Worm (Caenorhabditis elegans) whole organism, mixed stage, embryonic: ENCODE data around the gene C04F6.7.

Source experiments
- ceh-43 ChIP-seq: fragments of 200-800 bp; sonication (Bioruptor generic); optimal IDR thresholded peaks from 2 replicates; lab custom pipeline; 2018; ENCODE audit warnings: mild to moderate bottlenecking, missing genetic modification characterization, moderate library complexity, missing compliant biosample characterization
- lsy-2 ChIP-seq: fragments of 150-350 bp; optimal IDR thresholded peaks from 2 replicates; lab custom pipeline; 2014; ENCODE audit warnings: missing biosample characterization, missing genetic modification characterization
- mab-5 ChIP-seq: fragments of 150-350 bp; optimal IDR thresholded peaks from 2 replicates; lab custom pipeline; 2014; ENCODE audit warnings: missing biosample characterization, missing genetic modification characterization
- mep-1 ChIP-seq: fragments of 150-350 bp; optimal IDR thresholded peaks from 2 replicates; lab custom pipeline; 2017; ENCODE audit warnings: missing biosample characterization, missing genetic modification reagents, missing genetic modification characterization, inconsistent platforms
- mls-2 ChIP-seq: sonication (generic microtip); optimal IDR thresholded peaks from 2 replicates; lab custom pipeline; 2016; ENCODE audit warnings: mild to moderate bottlenecking, missing genetic modification characterization, moderate library complexity, missing compliant biosample characterization
- nhr-12 ChIP-seq: fragments of 150-350 bp; optimal IDR thresholded peaks from 2 replicates; lab custom pipeline; 2014; ENCODE audit warnings: missing biosample characterization, missing genetic modification characterization
- nhr-28 ChIP-seq: fragments of 150-350 bp; optimal IDR thresholded peaks from 2 replicates; lab custom pipeline; 2014; ENCODE audit warnings: missing biosample characterization, missing genetic modification characterization
- pha-4 ChIP-seq: fragments of 150-350 bp; optimal IDR thresholded peaks from 2 replicates; lab custom pipeline; 2018; ENCODE audit warnings: missing biosample characterization, missing genetic modification reagents, missing genetic modification characterization
- sem-2 ChIP-seq: fragments of 200-800 bp; sonication (Bioruptor generic); optimal IDR thresholded peaks from 2 replicates; lab custom pipeline; 2018; ENCODE audit warnings: mild to moderate bottlenecking, missing genetic modification characterization, missing compliant biosample characterization

DNA sequence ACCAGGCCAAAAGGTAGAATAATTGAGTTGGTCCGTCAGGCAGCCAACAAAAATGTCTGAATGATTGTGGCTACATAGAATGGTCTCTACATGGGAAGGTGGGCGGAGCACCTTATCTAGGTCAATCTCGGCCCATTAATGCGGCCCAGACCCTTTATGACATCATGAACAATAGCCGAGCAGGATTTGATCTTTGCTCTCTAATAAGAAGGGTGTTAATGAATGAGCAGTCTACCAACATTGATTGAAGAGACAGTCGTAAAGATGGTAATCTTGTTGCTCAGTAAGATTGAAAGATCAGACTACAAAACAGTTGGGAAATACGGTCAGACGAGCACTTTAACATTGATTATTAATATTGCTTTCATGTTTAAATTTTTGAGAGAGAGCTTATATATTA, 18.6 kb downstream of the C04F6.7 start:
- no peak for TF ChIP-seq lsy-2
- no peak for TF ChIP-seq mls-2 (tag; lab: Kevin White, UChicago)
- TF ChIP-seq nhr-28 (tag; lab: Kevin White, UChicago): no peak
- TF ChIP-seq mep-1 (tag; lab: Kevin White, UChicago): no peak
- no peak for TF ChIP-seq sem-2
- no peak for TF ChIP-seq ceh-43 (GFP tag; lab: Kevin White, UChicago)
- no peak for TF ChIP-seq nhr-12
- no peak for TF ChIP-seq mab-5 (tag; lab: Kevin White, UChicago)
- no peak for TF ChIP-seq pha-4
